Worm (Caenorhabditis elegans): ENCODE results near the gene R144.6.
A peak's percentile ranks its signal among the peaks of the same experiment; 100 is the strongest.

R144.6 gene

DNA sequence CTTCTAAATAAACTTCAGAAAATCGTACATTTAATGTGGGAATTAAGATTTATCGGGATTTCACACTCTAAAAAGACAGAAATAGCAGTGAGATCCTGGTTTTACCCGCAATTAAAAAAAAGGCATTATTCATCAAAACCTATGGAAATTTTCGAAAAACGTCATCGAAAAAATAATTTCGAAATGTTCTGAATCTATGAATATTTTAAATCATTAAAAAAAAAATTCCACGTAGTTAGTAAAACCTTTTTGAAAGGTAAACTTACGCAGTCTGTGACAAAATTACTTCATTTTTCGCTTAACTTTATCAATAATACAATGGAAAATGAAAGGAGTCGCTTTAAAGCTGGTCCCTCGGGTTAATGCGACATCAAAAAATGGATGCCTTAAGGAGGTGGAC is 48.0 kb downstream of the R144.6 start, which contains the start of gene C26E6.1:
Gene C26E6.1, plus strand, starts transcription at position 301 of the 400 bp plus-strand sequence.
- TF ChIP-seq unc-62 (GFP tag; optimal IDR thresholded peaks at IDR 0.05 in 1 of 2) = peak in 1 of 2 experiments; percentile 25
- TF ChIP-seq unc-62 (tag; optimal IDR thresholded peaks at IDR 0.05) = no peak
- no peak for TF ChIP-seq cey-2 (tag; optimal IDR thresholded peaks at IDR 0.05; ENCODE audit: borderline replicate concordance, insufficient read depth)

Measured in whole organism, L4 larva.